Fruit fly (Drosophila melanogaster) whole organism, embryonic: ENCODE measurements around the gene CG43993.

Experiments
- Ada2b ChIP-seq: fragments of 200-800 bp; sonication (Bioruptor generic); IDR thresholded peaks from 2 replicates; pipeline ENCODE4 v1.3.6; 2022; ENCODE audit warnings: missing biosample characterization, missing genetic modification characterization
- C15 ChIP-seq: fragments of 200-800 bp; sonication (Bioruptor generic); IDR thresholded peaks from 3 replicates; pipeline ENCODE4 v1.3.6; 2022; ENCODE audit warnings: missing biosample characterization, missing genetic modification characterization
- CG11247 ChIP-seq: fragments of 200-800 bp; sonication (Bioruptor generic); IDR thresholded peaks from 2 replicates; pipeline ENCODE4 v1.3.6; 2022; ENCODE audit warnings: missing biosample characterization, missing genetic modification characterization
- CG11560 ChIP-seq: fragments of 200-800 bp; sonication (Bioruptor generic); IDR thresholded peaks from 3 replicates; pipeline ENCODE4 v1.3.6; 2022; ENCODE audit warnings: missing biosample characterization, missing genetic modification characterization
- CG12391 ChIP-seq: fragments of 200-800 bp; sonication (Bioruptor generic); optimal IDR thresholded peaks from 3 replicates; lab custom pipeline; 2018; ENCODE audit warnings: missing biosample characterization, mild to moderate bottlenecking, missing genetic modification characterization, moderate library complexity
- CG12744 ChIP-seq: fragments of 200-800 bp; sonication (Bioruptor generic); optimal IDR thresholded peaks from 2 replicates; lab custom pipeline; 2016; ENCODE audit warnings: missing biosample characterization, missing genetic modification characterization
- CG14014 ChIP-seq: fragments of 200-800 bp; sonication (Bioruptor generic); IDR thresholded peaks from 2 replicates; pipeline ENCODE4 v1.3.6; 2022; ENCODE audit warnings: missing biosample characterization, missing genetic modification characterization
- CG15601 ChIP-seq: fragments of 200-800 bp; sonication (Bioruptor generic); optimal IDR thresholded peaks from 3 replicates; lab custom pipeline; 2019; ENCODE audit warnings: missing biosample characterization, mild to moderate bottlenecking, missing genetic modification characterization, moderate library complexity
- CG17186 ChIP-seq: fragments of 200-800 bp; sonication (Bioruptor generic); optimal IDR thresholded peaks from 3 replicates; lab custom pipeline; 2017; ENCODE audit warnings: missing biosample characterization, missing genetic modification reagents, missing genetic modification characterization
- CG17361 ChIP-seq: fragments of 200-800 bp; sonication (Bioruptor generic); IDR thresholded peaks from 3 replicates; pipeline ENCODE4 v1.3.6; 2022; ENCODE audit warnings: missing biosample characterization, missing genetic modification characterization
- CG17829 ChIP-seq: fragments of 200-800 bp; optimal IDR thresholded peaks from 2 replicates; lab custom pipeline; 2019; ENCODE audit warnings: missing biosample characterization, mild to moderate bottlenecking, missing genetic modification characterization, moderate library complexity
- CG1792 ChIP-seq: fragments of 200-800 bp; sonication (Bioruptor generic); optimal IDR thresholded peaks from 2 replicates; lab custom pipeline; 2016; ENCODE audit warnings: missing biosample characterization, missing genetic modification characterization
- CG18262 ChIP-seq: fragments of 200-800 bp; optimal IDR thresholded peaks from 3 replicates; lab custom pipeline; 2019; ENCODE audit warnings: missing biosample characterization, mild to moderate bottlenecking, missing genetic modification characterization, moderate library complexity
- CG2712 ChIP-seq: fragments of 200-800 bp; optimal IDR thresholded peaks from 3 replicates; lab custom pipeline; 2019; ENCODE audit warnings: missing biosample characterization, mild to moderate bottlenecking, missing genetic modification characterization, moderate library complexity
- CG33213 ChIP-seq: fragments of 200-800 bp; sonication (Bioruptor generic); optimal IDR thresholded peaks from 3 replicates; lab custom pipeline; 2016; ENCODE audit warnings: missing biosample characterization, missing genetic modification characterization
- CG34376 ChIP-seq: fragments of 200-800 bp; sonication (Bioruptor generic); optimal IDR thresholded peaks from 2 replicates; lab custom pipeline; 2018; ENCODE audit warnings: missing biosample characterization, mild to moderate bottlenecking, missing genetic modification characterization
- CG3726 ChIP-seq: fragments of 200-800 bp; sonication (Bioruptor generic); IDR thresholded peaks from 3 replicates; pipeline ENCODE4, ENCODE4 v1.3.6; 2022; ENCODE audit warnings: missing biosample characterization, missing genetic modification characterization
- CG4617 ChIP-seq: fragments of 200-800 bp; sonication (Bioruptor generic); optimal IDR thresholded peaks from 3 replicates; lab custom pipeline; 2016; ENCODE audit warnings: missing biosample characterization, missing genetic modification characterization, borderline replicate concordance
- CG4707 ChIP-seq: fragments of 200-800 bp; sonication (Bioruptor generic); optimal IDR thresholded peaks from 2 replicates; lab custom pipeline; 2018; ENCODE audit warnings: missing biosample characterization, mild to moderate bottlenecking, missing genetic modification characterization, moderate library complexity
- CG6175 ChIP-seq: fragments of 200-800 bp; sonication (Bioruptor generic); IDR thresholded peaks from 3 replicates; pipeline ENCODE4 v1.3.6; 2022; ENCODE audit warnings: missing biosample characterization, missing genetic modification characterization
- CG6791 ChIP-seq: fragments of 200-800 bp; sonication (Bioruptor generic); IDR thresholded peaks from 3 replicates; pipeline ENCODE4 v1.3.6; 2022; ENCODE audit warnings: missing biosample characterization, missing genetic modification characterization; ENCODE audit not compliant: partially characterized antibody
- CG7928 ChIP-seq: fragments of 200-800 bp; sonication (Bioruptor generic); optimal IDR thresholded peaks from 2 replicates; lab custom pipeline; 2017; ENCODE audit warnings: missing biosample characterization, mild to moderate bottlenecking, missing genetic modification characterization
- CG9932 ChIP-seq: fragments of 200-800 bp; sonication (Bioruptor generic); IDR thresholded peaks from 2 replicates; pipeline ENCODE4 v1.3.6; 2022; ENCODE audit warnings: missing biosample characterization, missing genetic modification characterization
- H2.0 ChIP-seq: fragments of 200-800 bp; sonication (Bioruptor generic); IDR thresholded peaks from 2 replicates; pipeline ENCODE4 v1.3.6; 2022; ENCODE audit warnings: missing biosample characterization, missing genetic modification characterization
- Kr ChIP-seq: fragments of 200-800 bp; sonication (Bioruptor generic); optimal IDR thresholded peaks from 2 replicates; lab custom pipeline; 2017; ENCODE audit warnings: missing biosample characterization, mild to moderate bottlenecking, missing genetic modification characterization
- Side ChIP-seq: fragments of 200-800 bp; sonication (Bioruptor generic); optimal IDR thresholded peaks from 2 replicates; lab custom pipeline; 2016; ENCODE audit warnings: missing biosample characterization, missing genetic modification characterization
- Sin3A ChIP-seq: fragments of >200 bp; optimal IDR thresholded peaks from 2 replicates; lab custom pipeline; 2018
- Six4 ChIP-seq: fragments of 200-800 bp; sonication (Bioruptor generic); optimal IDR thresholded peaks from 2 replicates; lab custom pipeline; 2016; ENCODE audit warnings: missing biosample characterization, missing genetic modification characterization
- Sox102F ChIP-seq: fragments of 200-800 bp; sonication (Bioruptor generic); optimal IDR thresholded peaks from 2 replicates; lab custom pipeline; 2018; ENCODE audit warnings: missing biosample characterization, mild to moderate bottlenecking, missing genetic modification characterization, moderate library complexity
- Vsx1 ChIP-seq: fragments of 200-800 bp; sonication (Bioruptor generic); optimal IDR thresholded peaks from 2 replicates; lab custom pipeline; 2017; ENCODE audit warnings: missing biosample characterization, mild to moderate bottlenecking, missing genetic modification characterization, missing genetic modification reagents
- amos ChIP-seq: fragments of 200-800 bp; sonication (Bioruptor generic); IDR thresholded peaks from 2 replicates; pipeline ENCODE4 v1.3.6; 2022; ENCODE audit warnings: missing biosample characterization, missing genetic modification characterization; ENCODE audit not compliant: partially characterized antibody
- aop ChIP-seq: fragments of 200-800 bp; sonication (Bioruptor generic); IDR thresholded peaks from 2 replicates; pipeline ENCODE4 v1.3.6; 2022; ENCODE audit warnings: missing biosample characterization, missing genetic modification characterization
- ase ChIP-seq: fragments of 200-800 bp; sonication (Bioruptor generic); IDR thresholded peaks from 3 replicates; pipeline ENCODE4 v1.3.6; 2022; ENCODE audit warnings: missing biosample characterization, missing genetic modification characterization
- bowl ChIP-seq: fragments of 200-800 bp; sonication (Bioruptor generic); IDR thresholded peaks from 2 replicates; pipeline ENCODE4 v1.3.6; 2022; ENCODE audit warnings: missing biosample characterization, missing genetic modification characterization
- bsh ChIP-seq, 2 experiments: fragments of 200-800 bp; sonication (Bioruptor generic); optimal IDR thresholded peaks; 2 replicates each; lab custom pipeline; 2017 to 2018; ENCODE audit warnings: mild to moderate bottlenecking in 2 of 2, missing biosample characterization in 2 of 2, missing genetic modification characterization in 2 of 2, moderate library complexity in 1 of 2
- corto ChIP-seq: fragments of 200-800 bp; sonication (Bioruptor generic); optimal IDR thresholded peaks from 2 replicates; lab custom pipeline; 2016; ENCODE audit warnings: missing biosample characterization, mild to moderate bottlenecking, missing genetic modification characterization, moderate library complexity
- crol ChIP-seq: fragments of 200-800 bp; sonication (Bioruptor generic); IDR thresholded peaks from 2 replicates; pipeline ENCODE4 v1.3.6; 2022; ENCODE audit warnings: missing biosample characterization, missing genetic modification characterization
- dm ChIP-seq: fragments of 200-800 bp; sonication (Bioruptor generic); optimal IDR thresholded peaks from 3 replicates; lab custom pipeline; 2016; ENCODE audit warnings: missing biosample characterization, missing genetic modification characterization
- dmrt99B ChIP-seq: fragments of 200-800 bp; sonication (Bioruptor generic); optimal IDR thresholded peaks from 2 replicates; lab custom pipeline; 2018; ENCODE audit warnings: missing biosample characterization, mild to moderate bottlenecking, missing genetic modification characterization, moderate library complexity
- esg ChIP-seq: fragments of 200-800 bp; sonication (Bioruptor generic); conservative IDR thresholded peaks from 2 replicates; pipeline ENCODE4 v1.3.6; 2022; ENCODE audit warnings: missing biosample characterization, missing genetic modification characterization
- fd96Cb ChIP-seq: fragments of 200-800 bp; sonication (Bioruptor generic); optimal IDR thresholded peaks from 2 replicates; lab custom pipeline; 2018; ENCODE audit warnings: missing biosample characterization, mild to moderate bottlenecking, missing genetic modification characterization, moderate library complexity
- grau ChIP-seq: fragments of 200-800 bp; optimal IDR thresholded peaks from 3 replicates; lab custom pipeline; 2019; ENCODE audit warnings: missing biosample characterization, mild to moderate bottlenecking, missing genetic modification characterization, moderate library complexity
- lola ChIP-seq, 3 experiments: fragments of >200 bp in 2 of 3; fragments of 200-800 bp in 1 of 3; sonication (Bioruptor generic) in 1 of 3; optimal IDR thresholded peaks; 2 replicates each; lab custom pipeline; 2017 to 2019; ENCODE audit warnings: missing biosample characterization in 3 of 3, missing genetic modification characterization in 3 of 3, mild to moderate bottlenecking in 1 of 3, moderate library complexity in 1 of 3
- ranshi ChIP-seq: fragments of 200-800 bp; sonication (Bioruptor generic); IDR thresholded peaks from 2 replicates; pipeline ENCODE4 v1.3.6; 2022; ENCODE audit warnings: missing biosample characterization, missing genetic modification characterization
- repo ChIP-seq: fragments of 200-800 bp; sonication (Bioruptor generic); optimal IDR thresholded peaks from 2 replicates; lab custom pipeline; 2016; ENCODE audit warnings: missing biosample characterization, missing genetic modification characterization
- rib ChIP-seq: fragments of 200-800 bp; sonication (Bioruptor generic); IDR thresholded peaks from 2 replicates; pipeline ENCODE4 v1.3.6; 2022; ENCODE audit warnings: missing biosample characterization, missing genetic modification characterization
- tgo ChIP-seq: fragments of 200-800 bp; sonication (Bioruptor generic); IDR thresholded peaks from 3 replicates; pipeline ENCODE4 v1.3.6; 2022; ENCODE audit warnings: missing biosample characterization, missing genetic modification characterization
- usp ChIP-seq: fragments of >200 bp; optimal IDR thresholded peaks from 2 replicates; lab custom pipeline; 2017; ENCODE audit warnings: missing biosample characterization, missing genetic modification characterization
- zen ChIP-seq: fragments of 200-800 bp; sonication (Bioruptor generic); optimal IDR thresholded peaks from 3 replicates; lab custom pipeline; 2018; ENCODE audit warnings: missing biosample characterization, mild to moderate bottlenecking, missing genetic modification characterization, moderate library complexity
- zen2 ChIP-seq: fragments of 200-800 bp; sonication (Bioruptor generic); IDR thresholded peaks from 3 replicates; pipeline ENCODE4 v1.3.6; 2022; ENCODE audit warnings: missing biosample characterization, missing genetic modification characterization; ENCODE audit not compliant: partially characterized antibody
- zf30C ChIP-seq: fragments of 200-800 bp; sonication (Bioruptor generic); optimal IDR thresholded peaks from 3 replicates; lab custom pipeline; 2018; ENCODE audit warnings: missing biosample characterization, mild to moderate bottlenecking, missing genetic modification characterization

The CG43993 gene

DNA sequence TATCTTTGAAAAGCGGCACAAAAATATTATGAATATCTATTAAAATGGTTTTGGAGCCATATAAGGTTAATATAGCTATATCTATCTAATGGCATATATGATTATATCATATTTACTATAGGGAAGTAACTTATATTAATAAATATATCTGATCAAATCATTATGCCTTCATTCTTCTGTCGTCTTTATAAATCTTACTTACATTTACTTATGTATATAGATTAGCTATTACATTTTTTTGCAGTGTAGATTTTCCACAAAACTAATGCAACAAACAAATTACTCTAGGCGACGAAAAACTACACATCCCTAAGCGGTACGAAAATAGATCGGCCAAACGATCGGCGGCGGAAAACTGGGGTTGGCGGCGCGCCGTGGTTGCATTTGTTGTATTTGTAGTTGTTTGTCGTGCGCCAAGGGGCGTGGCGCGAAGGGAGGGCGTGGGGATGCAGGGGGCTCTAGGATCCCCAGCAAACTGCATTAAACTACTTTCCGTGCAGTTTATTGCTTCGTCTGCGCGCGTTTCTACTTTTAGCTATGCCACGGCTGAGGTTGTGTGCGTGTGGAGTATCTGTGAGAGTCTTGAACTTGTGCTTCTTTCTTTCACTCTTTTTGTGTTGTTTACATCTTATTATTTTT is 31.2 kb downstream of the CG43993 start (continued):
- TF ChIP-seq zf30C (peak; percentile 37), CG6791 (GFP tag; lab: Robert Waterston, UW) (no peak), amos (GFP tag; lab: Robert Waterston, UW) (no peak), bsh (GFP tag; optimal IDR thresholded peaks at IDR 0.05; lab: Kevin White, UChicago) (peak in 1 of 2 experiments; percentile 50), CG34376 (GFP tag; lab: Kevin White, UChicago) (no peak), Sin3A (lab: Kevin White, UChicago) (no peak), corto (no peak), usp (GFP tag; lab: Kevin White, UChicago) (no peak), dm (GFP tag; lab: Kevin White, UChicago) (no peak), grau (tag; lab: Kevin White, UChicago) (no peak), zen (no peak), CG4707 (GFP tag; lab: Kevin White, UChicago) (no peak), repo (no peak), CG17361 (peak; percentile 25; the same call in 1 of the 3 replicates), CG33213 (GFP tag; lab: Kevin White, UChicago) (no peak), crol (GFP tag; lab: Robert Waterston, UW) (peak; percentile 65), CG12391 (tag; lab: Kevin White, UChicago) (peak; percentile 24), lola (GFP tag; optimal IDR thresholded peaks at IDR 0.05; lab: Kevin White, UChicago) (peak in 1 of 3 experiments; percentile 50), ranshi (GFP tag; lab: Robert Waterston, UW) (no peak), dmrt99B (no peak), aop (GFP tag; lab: Robert Waterston, UW) (no peak), Sox102F (GFP tag; lab: Kevin White, UChicago) (peak; percentile 9), rib (no peak), CG18262 (tag; lab: Kevin White, UChicago) (peak; percentile 39), C15 (GFP tag; lab: Robert Waterston, UW) (no peak), CG9932 (no peak), esg (GFP tag; lab: Robert Waterston, UW) (no peak), CG4617 (no peak), CG1792 (no peak), Kr (GFP tag; lab: Kevin White, UChicago) (no peak), H2.0 (GFP tag; lab: Robert Waterston, UW) (no peak), zen2 (GFP tag; lab: Robert Waterston, UW) (no peak), CG11247 (GFP tag; lab: Robert Waterston, UW) (no peak), CG3726 (GFP tag; lab: Robert Waterston, UW) (no peak), fd96Cb (peak; percentile 15), Ada2b (no peak), tgo (GFP tag; lab: Robert Waterston, UW) (no peak), Six4 (no peak), Vsx1 (GFP tag; lab: Kevin White, UChicago) (no peak), CG7928 (GFP tag; lab: Kevin White, UChicago) (no peak), Side (GFP tag; lab: Kevin White, UChicago) (no peak), CG2712 (tag; lab: Kevin White, UChicago) (peak; percentile 59), CG6175 (GFP tag; lab: Robert Waterston, UW) (no peak), ase (GFP tag; lab: Robert Waterston, UW) (no peak), CG14014 (GFP tag; lab: Robert Waterston, UW) (no peak), bowl (GFP tag; lab: Robert Waterston, UW) (no peak), CG15601 (no peak), CG17829 (tag; lab: Kevin White, UChicago) (peak; percentile 15), CG17186 (no peak), CG12744 (no peak), CG11560 (tag; lab: Robert Waterston, UW) (0 out of 3 replicates have a peak, but pooled peaks have one; percentile 34)
